Fruit fly (Drosophila melanogaster) whole organism, embryonic: ENCODE results near the gene apolpp.

Experiments
- Atf-2 ChIP-seq: fragments of 200-800 bp; sonication (Bioruptor generic); optimal IDR thresholded peaks from 2 replicates; lab custom pipeline; 2016; ENCODE audit warnings: missing biosample characterization, missing genetic modification characterization
- Atf3 ChIP-seq: fragments of 200-800 bp; sonication (Bioruptor generic); optimal IDR thresholded peaks from 3 replicates; lab custom pipeline; 2016; ENCODE audit warnings: missing biosample characterization, missing genetic modification characterization
- CG10431 ChIP-seq: fragments of 200-800 bp; sonication (Bioruptor generic); optimal IDR thresholded peaks from 3 replicates; lab custom pipeline; 2018; ENCODE audit warnings: missing biosample characterization, mild to moderate bottlenecking, missing genetic modification characterization
- CG10543 ChIP-seq: fragments of 200-800 bp; sonication (Bioruptor generic); optimal IDR thresholded peaks from 3 replicates; lab custom pipeline; 2017; ENCODE audit warnings: missing biosample characterization, mild to moderate bottlenecking, missing genetic modification characterization, moderate library complexity
- CG12391 ChIP-seq: fragments of 200-800 bp; sonication (Bioruptor generic); optimal IDR thresholded peaks from 3 replicates; lab custom pipeline; 2018; ENCODE audit warnings: missing biosample characterization, mild to moderate bottlenecking, missing genetic modification characterization, moderate library complexity
- CG13775 ChIP-seq: fragments of 200-800 bp; sonication (Bioruptor generic); optimal IDR thresholded peaks from 3 replicates; lab custom pipeline; 2017; ENCODE audit warnings: missing biosample characterization, mild to moderate bottlenecking, missing genetic modification characterization
- CG13894 ChIP-seq: fragments of 200-800 bp; sonication (Bioruptor generic); optimal IDR thresholded peaks from 3 replicates; lab custom pipeline; 2018; ENCODE audit warnings: missing biosample characterization, mild to moderate bottlenecking, missing genetic modification characterization, moderate library complexity
- CG14014 ChIP-seq: fragments of 200-800 bp; sonication (Bioruptor generic); IDR thresholded peaks from 2 replicates; pipeline ENCODE4 v1.3.6; 2022; ENCODE audit warnings: missing biosample characterization, missing genetic modification characterization
- CG15269 ChIP-seq: fragments of 200-800 bp; sonication (Bioruptor generic); optimal IDR thresholded peaks from 2 replicates; lab custom pipeline; 2018; ENCODE audit warnings: missing biosample characterization, mild to moderate bottlenecking, missing genetic modification characterization, moderate library complexity
- CG16815 ChIP-seq: fragments of 200-800 bp; sonication (Bioruptor generic); optimal IDR thresholded peaks from 3 replicates; lab custom pipeline; 2017; ENCODE audit warnings: missing biosample characterization, mild to moderate bottlenecking, missing genetic modification characterization
- CG2202 ChIP-seq: fragments of 200-800 bp; sonication (Bioruptor generic); optimal IDR thresholded peaks from 2 replicates; lab custom pipeline; 2018; ENCODE audit warnings: missing biosample characterization, mild to moderate bottlenecking, missing genetic modification characterization
- CG2678 ChIP-seq: fragments of 200-800 bp; sonication (Bioruptor generic); optimal IDR thresholded peaks from 3 replicates; lab custom pipeline; 2019; ENCODE audit warnings: missing biosample characterization, mild to moderate bottlenecking, missing genetic modification characterization, moderate library complexity
- CG30020 ChIP-seq: fragments of 200-800 bp; optimal IDR thresholded peaks from 2 replicates; lab custom pipeline; 2019; ENCODE audit warnings: missing biosample characterization, mild to moderate bottlenecking, missing genetic modification characterization, moderate library complexity
- CG32767 ChIP-seq: fragments of 200-800 bp; sonication (Bioruptor generic); IDR thresholded peaks from 2 replicates; pipeline ENCODE4 v1.3.6; 2022; ENCODE audit warnings: missing biosample characterization, missing genetic modification characterization
- CG3281 ChIP-seq: fragments of 200-800 bp; sonication (Bioruptor generic); optimal IDR thresholded peaks from 3 replicates; lab custom pipeline; 2017; ENCODE audit warnings: missing biosample characterization, mild to moderate bottlenecking, missing genetic modification characterization
- CG34422 ChIP-seq: fragments of 200-800 bp; sonication (Bioruptor generic); IDR thresholded peaks from 3 replicates; pipeline ENCODE4 v1.3.6; 2022; ENCODE audit warnings: missing biosample characterization, missing genetic modification characterization
- CG4854 ChIP-seq: fragments of 200-800 bp; sonication (Bioruptor generic); optimal IDR thresholded peaks from 2 replicates; lab custom pipeline; 2016; ENCODE audit warnings: missing biosample characterization, missing genetic modification characterization, inconsistent platforms
- CG6254 ChIP-seq: fragments of 200-800 bp; sonication (Bioruptor generic); optimal IDR thresholded peaks from 3 replicates; lab custom pipeline; 2017; ENCODE audit warnings: mild to moderate bottlenecking, missing biosample characterization, missing genetic modification reagents, missing genetic modification characterization
- CG6791 ChIP-seq: fragments of 200-800 bp; sonication (Bioruptor generic); IDR thresholded peaks from 3 replicates; pipeline ENCODE4 v1.3.6; 2022; ENCODE audit warnings: missing biosample characterization, missing genetic modification characterization; ENCODE audit not compliant: partially characterized antibody
- Chrac-16 ChIP-seq: fragments of 200-800 bp; sonication (Bioruptor generic); optimal IDR thresholded peaks from 3 replicates; lab custom pipeline; 2016; ENCODE audit warnings: missing biosample characterization, missing genetic modification characterization
- Dad ChIP-seq: fragments of 200-800 bp; sonication (Bioruptor generic); optimal IDR thresholded peaks from 3 replicates; lab custom pipeline; 2016; ENCODE audit warnings: missing biosample characterization, missing genetic modification characterization
- H2.0 ChIP-seq: fragments of 200-800 bp; sonication (Bioruptor generic); IDR thresholded peaks from 2 replicates; pipeline ENCODE4 v1.3.6; 2022; ENCODE audit warnings: missing biosample characterization, missing genetic modification characterization
- HLH3B ChIP-seq: fragments of 200-800 bp; sonication (Bioruptor generic); IDR thresholded peaks from 2 replicates; pipeline ENCODE4 v1.3.6; 2022; ENCODE audit warnings: missing biosample characterization, missing genetic modification characterization
- HLH4C ChIP-seq: fragments of 200-800 bp; sonication (Bioruptor generic); IDR thresholded peaks from 3 replicates; pipeline ENCODE4 v1.3.6; 2022; ENCODE audit warnings: missing biosample characterization, missing genetic modification characterization; ENCODE audit not compliant: partially characterized antibody
- HLH54F ChIP-seq: fragments of 200-800 bp; sonication (Bioruptor generic); optimal IDR thresholded peaks from 3 replicates; lab custom pipeline; 2016; ENCODE audit warnings: missing biosample characterization, missing genetic modification characterization
- Lpt ChIP-seq: fragments of >200 bp; optimal IDR thresholded peaks from 2 replicates; lab custom pipeline; 2018; ENCODE audit warnings: missing biosample characterization, missing genetic modification characterization
- NC2β ChIP-seq: fragments of 200-800 bp; sonication (Bioruptor generic); optimal IDR thresholded peaks from 2 replicates; lab custom pipeline; 2016; ENCODE audit warnings: missing biosample characterization, missing genetic modification characterization
- NfI ChIP-seq: fragments of 200-800 bp; sonication (Bioruptor generic); optimal IDR thresholded peaks from 3 replicates; lab custom pipeline; 2018; ENCODE audit warnings: missing biosample characterization, mild to moderate bottlenecking, missing genetic modification characterization, moderate library complexity
- Opbp ChIP-seq: fragments of 200-800 bp; sonication (Bioruptor generic); IDR thresholded peaks from 3 replicates; pipeline ENCODE4 v1.3.6; 2022; ENCODE audit warnings: missing biosample characterization, missing genetic modification characterization; ENCODE audit not compliant: partially characterized antibody
- Pdp1 ChIP-seq, 2 experiments: fragments of 200-800 bp; sonication (Bioruptor generic); optimal IDR thresholded peaks; 3 replicates each; lab custom pipeline; 2016; ENCODE audit warnings: missing biosample characterization in 2 of 2, missing genetic modification characterization in 2 of 2, mild to moderate bottlenecking in 1 of 2, moderate library complexity in 1 of 2
- Rfx ChIP-seq: fragments of 200-800 bp; sonication (Bioruptor generic); IDR thresholded peaks from 2 replicates; pipeline ENCODE4 v1.3.6; 2022; ENCODE audit warnings: missing biosample characterization, missing genetic modification characterization
- abd-A ChIP-seq: fragments of 200-800 bp; sonication (Bioruptor generic); optimal IDR thresholded peaks from 3 replicates; lab custom pipeline; 2019; ENCODE audit warnings: missing biosample characterization, mild to moderate bottlenecking, missing genetic modification characterization, moderate library complexity
- az2 ChIP-seq: fragments of 200-800 bp; sonication (Bioruptor generic); optimal IDR thresholded peaks from 3 replicates; lab custom pipeline; 2016; ENCODE audit warnings: missing biosample characterization, missing genetic modification characterization
- bbx ChIP-seq: fragments of 200-800 bp; sonication (Bioruptor generic); IDR thresholded peaks from 2 replicates; pipeline ENCODE4 v1.3.6; 2022; ENCODE audit warnings: missing biosample characterization, missing genetic modification characterization; ENCODE audit not compliant: partially characterized antibody
- grn ChIP-seq: fragments of 200-800 bp; sonication (Bioruptor generic); optimal IDR thresholded peaks from 3 replicates; lab custom pipeline; 2017; ENCODE audit warnings: missing biosample characterization, missing genetic modification characterization
- gt ChIP-seq: fragments of 200-800 bp; sonication (Bioruptor generic); IDR thresholded peaks from 2 replicates; pipeline ENCODE4 v1.3.6; 2022; ENCODE audit warnings: missing biosample characterization, missing genetic modification characterization
- jigr1 ChIP-seq: fragments of 200-800 bp; sonication (Bioruptor generic); IDR thresholded peaks from 3 replicates; pipeline ENCODE4 v1.3.6; 2022; ENCODE audit warnings: missing biosample characterization, missing genetic modification characterization
- jing ChIP-seq: fragments of 200-800 bp; sonication (Bioruptor generic); optimal IDR thresholded peaks from 2 replicates; lab custom pipeline; 2018; ENCODE audit warnings: missing biosample characterization, mild to moderate bottlenecking, missing genetic modification characterization
- jumu ChIP-seq: fragments of 200-800 bp; sonication (Bioruptor generic); optimal IDR thresholded peaks from 3 replicates; lab custom pipeline; 2016; ENCODE audit warnings: missing biosample characterization, missing genetic modification characterization
- kni ChIP-seq: fragments of 200-800 bp; sonication (Bioruptor generic); optimal IDR thresholded peaks from 3 replicates; lab custom pipeline; 2017; ENCODE audit warnings: mild to moderate bottlenecking, missing biosample characterization, missing genetic modification reagents, missing genetic modification characterization
- lov ChIP-seq, 2 experiments: fragments of 200-800 bp in 1 of 2; fragments of >200 bp in 1 of 2; sonication (Bioruptor generic) in 1 of 2; IDR thresholded peaks in 1 of 2; optimal IDR thresholded peaks in 1 of 2; 2 replicates in 1 of 2; 3 replicates in 1 of 2; pipeline versions ENCODE4 v1.3.6 to Lab custom; 2017 to 2022; ENCODE audit warnings: missing biosample characterization in 1 of 2, missing genetic modification characterization in 1 of 2
- maf-S ChIP-seq: fragments of 200-800 bp; sonication (Bioruptor generic); optimal IDR thresholded peaks from 2 replicates; lab custom pipeline; 2016; ENCODE audit warnings: missing biosample characterization, missing genetic modification characterization
- nerfin-2 ChIP-seq: fragments of 200-800 bp; sonication (Bioruptor generic); IDR thresholded peaks from 2 replicates; pipeline ENCODE4 v1.3.6; 2022; ENCODE audit warnings: missing biosample characterization, missing genetic modification characterization; ENCODE audit not compliant: partially characterized antibody
- nmo ChIP-seq: fragments of 200-800 bp; sonication (Bioruptor generic); optimal IDR thresholded peaks from 2 replicates; lab custom pipeline; 2018; ENCODE audit warnings: missing biosample characterization, mild to moderate bottlenecking, missing genetic modification characterization, moderate library complexity
- otp ChIP-seq: fragments of 200-800 bp; sonication (Bioruptor generic); IDR thresholded peaks from 3 replicates; pipeline ENCODE4, ENCODE4 v1.3.6; 2022; ENCODE audit warnings: missing biosample characterization, missing genetic modification characterization
- pho ChIP-seq: fragments of 200-800 bp; sonication (Bioruptor generic); optimal IDR thresholded peaks from 2 replicates; lab custom pipeline; 2016; ENCODE audit warnings: missing biosample characterization, missing genetic modification characterization
- pita ChIP-seq: fragments of 200-800 bp; sonication (Bioruptor generic); optimal IDR thresholded peaks from 2 replicates; lab custom pipeline; 2017; ENCODE audit warnings: missing biosample characterization, mild to moderate bottlenecking, missing genetic modification characterization
- trh ChIP-seq: fragments of 200-800 bp; sonication (Bioruptor generic); optimal IDR thresholded peaks from 2 replicates; lab custom pipeline; 2016; ENCODE audit warnings: missing biosample characterization, missing genetic modification characterization
- tup ChIP-seq: fragments of 200-800 bp; sonication (Bioruptor generic); optimal IDR thresholded peaks from 2 replicates; lab custom pipeline; 2016; ENCODE audit warnings: missing biosample characterization, mild to moderate bottlenecking, missing genetic modification characterization, moderate library complexity
- vfl ChIP-seq: fragments of 200-800 bp; sonication (Bioruptor generic); optimal IDR thresholded peaks from 2 replicates; lab custom pipeline; 2016; ENCODE audit warnings: missing biosample characterization, missing genetic modification characterization

apolpp gene

dm6 chr4:1053653-1054163 lies 7.1 kb upstream of the apolpp start, which contains the start of gene CaMKII (continued):
- TF ChIP-seq NC2β (GFP tag; lab: Kevin White, UChicago), result no peak
- no peak for TF ChIP-seq Rfx (GFP tag; lab: Robert Waterston, UW)
- TF ChIP-seq CG34422 (GFP tag; lab: Robert Waterston, UW), result no peak
- no peak for TF ChIP-seq HLH4C (GFP tag; lab: Robert Waterston, UW)
- no peak for TF ChIP-seq kni
- TF ChIP-seq trh (GFP tag; lab: Kevin White, UChicago), result no peak
- TF ChIP-seq CG12391 (tag; lab: Kevin White, UChicago), result no peak
- 0 out of 2 replicates have a peak, but pooled peaks have one; percentile 15 for TF ChIP-seq CG14014
- TF ChIP-seq jumu, result no peak
- no peak for TF ChIP-seq otp (GFP tag; lab: Robert Waterston, UW)
- TF ChIP-seq CG10543 (GFP tag; lab: Kevin White, UChicago), result no peak
- no peak for TF ChIP-seq Opbp (GFP tag; lab: Robert Waterston, UW)
- TF ChIP-seq CG30020, result peak; percentile 87
- no peak for TF ChIP-seq CG2678 (tag; lab: Kevin White, UChicago)
- no peak for TF ChIP-seq jigr1 (GFP tag; lab: Robert Waterston, UW)
- no peak for TF ChIP-seq H2.0 (GFP tag; lab: Robert Waterston, UW)
- no peak for TF ChIP-seq pho
- TF ChIP-seq CG6791 (GFP tag; lab: Robert Waterston, UW), result no peak
- TF ChIP-seq jing (GFP tag; lab: Kevin White, UChicago), result no peak
- no peak for TF ChIP-seq HLH54F (GFP tag; lab: Kevin White, UChicago)
- no peak for TF ChIP-seq CG15269 (tag; lab: Kevin White, UChicago)
- TF ChIP-seq Atf-2 (GFP tag; lab: Kevin White, UChicago), result no peak
- TF ChIP-seq CG4854 (GFP tag; lab: Kevin White, UChicago), result peak; percentile 18
- no peak for TF ChIP-seq bbx (GFP tag; lab: Robert Waterston, UW)
- TF ChIP-seq Lpt (GFP tag; lab: Kevin White, UChicago), result no peak
- TF ChIP-seq CG10431 (GFP tag; lab: Kevin White, UChicago), result no peak
- peak; percentile 6; the same call in 1 of the 2 replicates for TF ChIP-seq HLH3B (GFP tag; lab: Robert Waterston, UW)
- no peak for TF ChIP-seq vfl (GFP tag; lab: Kevin White, UChicago)
- peak; percentile 14 for TF ChIP-seq tup (GFP tag; lab: Kevin White, UChicago)
- TF ChIP-seq nmo (GFP tag; lab: Kevin White, UChicago), result peak; percentile 46
- no peak for TF ChIP-seq Dad (GFP tag; lab: Kevin White, UChicago)
- no peak for TF ChIP-seq Chrac-16 (GFP tag; lab: Kevin White, UChicago)
- TF ChIP-seq CG32767, result no peak; the same call in 1 of the 2 replicates
- no peak for TF ChIP-seq CG2202 (tag; lab: Kevin White, UChicago)
- TF ChIP-seq maf-S (GFP tag; lab: Kevin White, UChicago), result no peak
- TF ChIP-seq CG3281 (GFP tag; lab: Kevin White, UChicago), result peak; percentile 35
- no peak for TF ChIP-seq gt (GFP tag; lab: Robert Waterston, UW)
- peak; percentile 33 for TF ChIP-seq az2 (GFP tag; lab: Kevin White, UChicago)
- TF ChIP-seq Pdp1 (GFP tag; optimal IDR thresholded peaks at IDR 0.05; lab: Kevin White, UChicago), result no peak
- no peak for TF ChIP-seq Atf3 (GFP tag; lab: Kevin White, UChicago)
- TF ChIP-seq CG16815 (GFP tag; lab: Kevin White, UChicago), result no peak
- TF ChIP-seq grn, result no peak
- no peak for TF ChIP-seq NfI
- TF ChIP-seq pita (GFP tag; lab: Kevin White, UChicago), result no peak
- TF ChIP-seq CG13775 (GFP tag; lab: Kevin White, UChicago), result no peak
- TF ChIP-seq CG6254 (GFP tag; lab: Kevin White, UChicago), result peak; percentile 36
- no peak for TF ChIP-seq lov (optimal IDR thresholded peaks at IDR 0.05; lab: Kevin White, UChicago)
- no peak for TF ChIP-seq lov (GFP tag; IDR thresholded peaks at IDR 0.05; lab: Robert Waterston, UW)
- TF ChIP-seq abd-A, result no peak
- peak; percentile 49 for TF ChIP-seq CG13894
- TF ChIP-seq nerfin-2 (GFP tag; lab: Robert Waterston, UW), result no peak
